Fruit fly (Drosophila melanogaster) whole organism, adult: ENCODE data around the gene CG43954.
A peak's percentile ranks its signal among the peaks of the same experiment; 100 is the strongest.

Experiments used
- CG11617 ChIP-seq: fragments of 200-800 bp; sonication (Bioruptor generic); optimal IDR thresholded peaks from 2 replicates; lab custom pipeline; 2017; ENCODE audit warnings: mild to moderate bottlenecking, missing biosample characterization, missing genetic modification reagents, missing genetic modification characterization
- CG12768 ChIP-seq: fragments of 200-800 bp; sonication (Bioruptor generic); optimal IDR thresholded peaks from 2 replicates; lab custom pipeline; 2017; ENCODE audit warnings: missing biosample characterization, missing genetic modification characterization, mild to moderate bottlenecking, moderate library complexity, missing genetic modification reagents
- CG14711 ChIP-seq: fragments of 200-800 bp; sonication (Bioruptor generic); optimal IDR thresholded peaks from 2 replicates; lab custom pipeline; 2018; ENCODE audit warnings: missing biosample characterization, mild to moderate bottlenecking, missing genetic modification characterization, moderate library complexity
- CG1620 ChIP-seq: fragments of 200-800 bp; sonication (Bioruptor generic); optimal IDR thresholded peaks from 2 replicates; lab custom pipeline; 2016; ENCODE audit warnings: missing biosample characterization, missing genetic modification characterization
- CG33017 ChIP-seq: fragments of 200-800 bp; sonication (Bioruptor generic); optimal IDR thresholded peaks from 2 replicates; lab custom pipeline; 2018; ENCODE audit warnings: missing biosample characterization, mild to moderate bottlenecking, missing genetic modification characterization, moderate library complexity
- CG5204 ChIP-seq: fragments of 200-800 bp; sonication (Bioruptor generic); optimal IDR thresholded peaks from 2 replicates; lab custom pipeline; 2016; ENCODE audit warnings: missing biosample characterization, missing genetic modification characterization
- CG7045 ChIP-seq: fragments of 200-800 bp; sonication (Bioruptor generic); optimal IDR thresholded peaks from 2 replicates; lab custom pipeline; 2017; ENCODE audit warnings: missing biosample characterization, mild to moderate bottlenecking, missing genetic modification characterization
- CG7101 ChIP-seq: fragments of 200-800 bp; sonication (Bioruptor generic); optimal IDR thresholded peaks from 2 replicates; lab custom pipeline; 2018; ENCODE audit warnings: missing biosample characterization, mild to moderate bottlenecking, missing genetic modification characterization, moderate library complexity
- Clk ChIP-seq: fragments of 200-800 bp; sonication (Bioruptor generic); optimal IDR thresholded peaks from 2 replicates; lab custom pipeline; 2017; ENCODE audit warnings: missing biosample characterization, missing genetic modification characterization
- Crg-1 ChIP-seq: fragments of 200-800 bp; sonication (Bioruptor generic); optimal IDR thresholded peaks from 2 replicates; lab custom pipeline; 2016; ENCODE audit warnings: missing biosample characterization, missing genetic modification characterization
- Hr96 ChIP-seq: fragments of 200-800 bp; sonication (Bioruptor generic); optimal IDR thresholded peaks from 2 replicates; lab custom pipeline; 2016; ENCODE audit warnings: missing biosample characterization, missing genetic modification characterization
- Mnt ChIP-seq: fragments of 200-800 bp; sonication (Bioruptor generic); optimal IDR thresholded peaks from 2 replicates; lab custom pipeline; 2016; ENCODE audit warnings: missing biosample characterization, mild to moderate bottlenecking, missing genetic modification characterization
- bab1 ChIP-seq: fragments of 200-800 bp; sonication (Bioruptor generic); optimal IDR thresholded peaks from 3 replicates; lab custom pipeline; 2019; ENCODE audit warnings: missing biosample characterization, mild to moderate bottlenecking, missing genetic modification characterization, moderate library complexity
- cic ChIP-seq: fragments of 200-800 bp; sonication (Bioruptor generic); optimal IDR thresholded peaks from 2 replicates; lab custom pipeline; 2017; ENCODE audit warnings: missing biosample characterization, mild to moderate bottlenecking, missing genetic modification characterization, moderate library complexity
- cnc ChIP-seq, 2 experiments: fragments of >200 bp; optimal IDR thresholded peaks; 2 replicates each; lab custom pipeline; 2017
- kay ChIP-seq: fragments of 200-800 bp; sonication (Bioruptor generic); peaks from one replicate; lab custom pipeline; 2016; ENCODE audit warnings: missing biosample characterization, missing genetic modification characterization, borderline replicate concordance
- ovo ChIP-seq: fragments of 200-800 bp; sonication (Bioruptor generic); optimal IDR thresholded peaks from 2 replicates; lab custom pipeline; 2016; ENCODE audit warnings: missing biosample characterization, missing genetic modification characterization
- pad ChIP-seq: fragments of 200-800 bp; sonication (Bioruptor generic); optimal IDR thresholded peaks from 3 replicates; lab custom pipeline; 2017; ENCODE audit warnings: missing biosample characterization, missing genetic modification characterization, mild to moderate bottlenecking, moderate library complexity, missing genetic modification reagents
- tj ChIP-seq: fragments of 200-800 bp; sonication (Bioruptor generic); optimal IDR thresholded peaks from 3 replicates; lab custom pipeline; 2017; ENCODE audit warnings: missing biosample characterization, mild to moderate bottlenecking, missing genetic modification characterization, moderate library complexity
- toe ChIP-seq: fragments of 200-800 bp; sonication (Bioruptor generic); optimal IDR thresholded peaks from 2 replicates; lab custom pipeline; 2016; ENCODE audit warnings: missing biosample characterization, missing genetic modification characterization

The CG43954 gene

DNA sequence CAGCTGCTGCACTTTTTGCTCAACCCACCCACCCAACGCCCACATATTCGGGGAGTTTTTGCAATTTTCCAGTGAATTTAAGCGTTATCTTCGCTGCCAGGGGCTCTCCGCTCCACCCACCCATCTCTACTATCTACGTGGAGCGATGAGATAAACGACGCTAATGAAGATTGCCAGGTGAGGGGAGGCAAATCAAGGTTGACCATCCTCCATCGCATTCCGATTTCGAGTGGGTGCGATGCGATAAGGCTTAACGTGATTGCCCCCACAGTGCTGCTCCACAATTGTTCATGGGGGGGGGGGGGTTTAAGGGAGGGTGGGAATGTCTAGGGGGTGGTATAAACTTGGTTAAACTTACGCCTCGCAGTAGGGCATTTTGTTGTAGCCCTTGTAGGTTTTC, 17.6 kb downstream of the CG43954 start:
- TF ChIP-seq pad (GFP tag; lab: Kevin White, UChicago) = peak; percentile 95
- peak; percentile 83 for TF ChIP-seq cic (GFP tag; lab: Kevin White, UChicago)
- TF ChIP-seq CG33017 (tag; lab: Kevin White, UChicago) = no peak

DNA sequence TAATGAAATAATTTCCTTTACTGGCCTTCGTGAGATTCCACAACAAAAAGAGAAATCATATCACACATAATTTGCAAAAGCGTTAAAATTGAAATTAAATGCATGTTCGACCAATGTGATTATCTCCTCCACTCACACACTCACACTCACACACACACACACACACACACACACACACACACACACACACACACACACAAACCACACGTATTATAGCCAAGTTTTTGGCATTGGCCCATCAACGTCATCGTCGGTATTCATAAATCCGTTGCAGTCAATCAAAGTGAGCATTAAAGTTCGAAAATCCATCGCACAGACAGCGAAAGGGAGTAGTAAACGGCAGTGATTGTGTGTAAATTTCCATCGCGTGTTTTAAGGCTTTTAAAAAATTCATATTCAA, 21.4 kb downstream of the CG43954 start:
- TF ChIP-seq Hr96 (GFP tag; lab: Kevin White, UChicago) = no peak
- TF ChIP-seq CG12768 (GFP tag; lab: Kevin White, UChicago) = no peak
- no peak for TF ChIP-seq CG33017 (tag; lab: Kevin White, UChicago)
- no peak for TF ChIP-seq CG5204
- no peak for TF ChIP-seq toe (GFP tag; lab: Kevin White, UChicago)
- no peak for TF ChIP-seq CG7045 (GFP tag; lab: Kevin White, UChicago)

DNA sequence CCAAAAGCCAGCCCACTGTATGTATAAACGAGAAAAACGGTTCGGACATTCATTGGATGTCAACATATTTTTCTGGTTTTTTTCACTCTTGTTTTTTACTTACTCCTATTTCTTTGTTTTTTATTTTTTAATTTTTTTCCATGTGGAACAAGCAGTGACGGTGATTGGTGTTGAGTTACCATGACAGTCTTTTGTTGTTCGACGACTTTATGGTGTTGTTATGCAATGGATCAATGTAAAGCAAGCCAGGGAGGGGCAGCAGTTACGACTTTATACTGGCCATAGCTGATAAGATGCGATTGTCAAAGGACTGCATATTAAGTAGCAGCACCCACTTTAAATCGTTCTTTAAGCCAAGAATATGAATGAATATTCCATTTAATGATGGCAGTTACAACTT, 22.0 kb downstream of the CG43954 start:
- peak; percentile 15 for TF ChIP-seq kay (GFP tag; lab: Kevin White, UChicago)
- no peak for TF ChIP-seq CG11617

DNA sequence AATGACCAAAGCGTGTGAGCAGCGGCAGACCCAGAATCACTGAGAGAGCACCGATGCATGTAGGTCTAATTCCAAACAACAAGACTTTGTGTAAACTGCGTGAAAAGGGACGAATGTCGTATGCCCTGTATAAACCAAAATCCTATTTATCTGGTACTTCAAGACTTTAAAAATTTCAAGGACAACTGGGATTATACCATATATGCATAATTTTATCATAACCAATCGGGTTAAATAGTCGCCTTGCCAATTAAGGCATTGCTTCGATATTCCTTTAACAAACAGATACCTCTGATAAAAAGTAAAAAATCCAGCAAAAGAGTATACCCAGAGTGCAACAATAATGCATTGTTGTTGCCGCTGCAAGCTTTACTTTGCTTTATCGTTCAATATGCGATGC, 28.5 kb downstream of the CG43954 start:
- TF ChIP-seq bab1 (no peak), pad (GFP tag; lab: Kevin White, UChicago) (no peak), CG12768 (GFP tag; lab: Kevin White, UChicago) (no peak), CG5204 (no peak), CG1620 (GFP tag; lab: Kevin White, UChicago) (no peak), CG7045 (GFP tag; lab: Kevin White, UChicago) (no peak), cic (GFP tag; lab: Kevin White, UChicago) (no peak), toe (GFP tag; lab: Kevin White, UChicago) (no peak), Clk (no peak), ovo (no peak), CG7101 (tag; lab: Kevin White, UChicago) (no peak), tj (GFP tag; lab: Kevin White, UChicago) (no peak), CG33017 (tag; lab: Kevin White, UChicago) (no peak), Crg-1 (no peak), Mnt (no peak), cnc (optimal IDR thresholded peaks at IDR 0.05; lab: Kevin White, UChicago) (no peak), CG14711 (no peak), Hr96 (GFP tag; lab: Kevin White, UChicago) (no peak), CG11617 (no peak), kay (GFP tag; lab: Kevin White, UChicago) (no peak)

DNA sequence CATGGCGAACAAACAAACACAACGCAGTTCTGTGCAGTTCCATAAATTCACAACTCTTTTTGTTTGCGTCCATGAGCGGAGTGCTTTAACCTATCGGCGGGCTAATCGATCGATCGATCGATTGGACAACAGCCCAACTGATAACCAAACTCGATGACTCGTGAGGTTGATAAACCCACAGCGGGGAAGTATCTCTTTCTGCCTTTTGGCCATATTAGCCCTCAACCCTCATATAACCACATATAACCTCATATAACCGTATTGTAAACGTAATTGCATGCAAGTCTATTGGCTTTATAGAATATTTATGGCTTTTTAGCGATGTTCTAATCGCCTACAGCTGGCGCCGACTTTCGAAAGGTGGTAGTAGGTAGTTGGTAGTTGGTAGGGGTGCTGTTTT, 29.1 kb downstream of the CG43954 start:
- no peak for TF ChIP-seq Mnt
- no peak for TF ChIP-seq Clk
- TF ChIP-seq CG33017 (tag; lab: Kevin White, UChicago) = peak; percentile 73
- peak; percentile 53 for TF ChIP-seq CG14711
- TF ChIP-seq kay (GFP tag; lab: Kevin White, UChicago) = no peak
- TF ChIP-seq cnc (optimal IDR thresholded peaks at IDR 0.05; lab: Kevin White, UChicago) = no peak
- peak; percentile 82 for TF ChIP-seq cic (GFP tag; lab: Kevin White, UChicago)
- TF ChIP-seq tj (GFP tag; lab: Kevin White, UChicago) = peak; percentile 24
- peak; percentile 29 for TF ChIP-seq CG7045 (GFP tag; lab: Kevin White, UChicago)
- peak; percentile 60 for TF ChIP-seq CG7101 (tag; lab: Kevin White, UChicago)
- TF ChIP-seq ovo = peak; percentile 22
- peak; percentile 48 for TF ChIP-seq CG12768 (GFP tag; lab: Kevin White, UChicago)
- TF ChIP-seq pad (GFP tag; lab: Kevin White, UChicago) = peak; percentile 62
- TF ChIP-seq bab1 = no peak
- TF ChIP-seq CG1620 (GFP tag; lab: Kevin White, UChicago) = no peak
- no peak for TF ChIP-seq toe (GFP tag; lab: Kevin White, UChicago)
- TF ChIP-seq CG11617 = peak; percentile 15

DNA sequence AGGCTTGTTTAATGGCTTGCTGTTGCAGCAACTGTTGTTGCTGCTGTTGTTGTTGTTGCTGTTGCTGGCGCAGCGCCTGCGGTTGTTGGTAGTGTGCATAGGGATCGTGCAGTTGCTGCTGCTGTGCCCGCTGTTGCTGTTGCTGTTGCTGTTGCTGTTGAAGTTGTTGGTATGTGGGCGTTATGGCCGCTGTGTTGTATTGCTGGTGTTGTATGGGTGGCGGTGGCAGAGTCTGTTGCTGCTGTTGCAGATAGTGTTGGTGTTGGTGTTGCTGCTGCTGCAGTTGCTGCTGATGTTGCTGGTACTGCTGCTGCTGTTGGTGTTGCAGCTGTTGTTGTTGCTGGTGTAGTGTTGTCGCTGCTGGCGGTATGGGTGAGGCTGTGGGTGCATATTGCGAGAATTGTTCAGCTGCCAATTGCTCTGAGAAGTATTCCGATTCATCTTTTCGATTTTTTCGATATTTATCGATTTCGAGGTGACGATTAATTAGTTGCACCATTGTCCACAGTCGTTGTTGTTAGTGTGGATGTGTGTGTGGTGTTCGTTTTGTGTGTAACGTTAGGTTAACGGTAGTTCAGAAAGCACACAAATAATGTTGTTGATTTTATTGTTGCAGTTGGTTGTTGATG, 31.9 kb downstream of the CG43954 start:
- TF ChIP-seq toe (GFP tag; lab: Kevin White, UChicago) (no peak), kay (GFP tag; lab: Kevin White, UChicago) (no peak), cnc (optimal IDR thresholded peaks at IDR 0.05; lab: Kevin White, UChicago) (no peak), CG1620 (GFP tag; lab: Kevin White, UChicago) (no peak)

DNA sequence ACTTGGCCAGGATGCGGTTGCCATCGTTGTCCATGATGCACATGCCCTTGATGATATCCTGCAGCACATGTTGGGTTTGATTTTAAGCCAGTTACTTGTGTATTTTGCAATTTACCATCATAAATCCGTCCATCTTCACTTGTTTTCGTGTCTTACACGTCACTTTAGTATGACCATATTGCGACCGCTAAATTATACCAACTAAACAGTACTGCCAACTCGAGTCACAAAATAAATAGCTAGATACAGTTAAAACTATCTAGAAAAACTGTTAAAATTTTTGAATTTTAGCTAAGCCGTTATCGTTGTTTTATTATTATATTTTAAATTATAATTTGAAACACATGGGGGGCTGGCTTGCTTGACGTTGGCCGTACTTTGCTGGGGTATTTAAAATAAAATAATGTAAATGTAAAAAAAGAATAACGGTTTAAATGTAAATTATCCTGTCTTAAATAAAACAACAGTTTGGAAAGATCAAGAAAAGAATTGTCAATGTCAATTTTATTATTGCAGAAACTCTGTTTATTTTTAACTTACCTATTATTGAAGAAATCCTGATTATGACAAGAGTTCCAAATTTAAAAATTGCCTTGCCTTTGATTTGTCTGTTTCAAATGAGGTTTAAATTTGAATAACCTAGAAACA, 38.0 kb downstream of the CG43954 start, which contains the start of the genes zetaCOP and CG13032:
zetaCOP (minus strand) TSS at position 189 of the 648 bp plus-strand sequence.
CG13032 (plus strand) TSS at position 598 of the 648 bp plus-strand sequence.
- no peak for TF ChIP-seq Crg-1
- TF ChIP-seq Hr96 (GFP tag; lab: Kevin White, UChicago) = no peak
- peak; percentile 10 for TF ChIP-seq kay (GFP tag; lab: Kevin White, UChicago)
